Worm (Caenorhabditis elegans): ENCODE measurements around the gene F56D6.19.

DNA sequence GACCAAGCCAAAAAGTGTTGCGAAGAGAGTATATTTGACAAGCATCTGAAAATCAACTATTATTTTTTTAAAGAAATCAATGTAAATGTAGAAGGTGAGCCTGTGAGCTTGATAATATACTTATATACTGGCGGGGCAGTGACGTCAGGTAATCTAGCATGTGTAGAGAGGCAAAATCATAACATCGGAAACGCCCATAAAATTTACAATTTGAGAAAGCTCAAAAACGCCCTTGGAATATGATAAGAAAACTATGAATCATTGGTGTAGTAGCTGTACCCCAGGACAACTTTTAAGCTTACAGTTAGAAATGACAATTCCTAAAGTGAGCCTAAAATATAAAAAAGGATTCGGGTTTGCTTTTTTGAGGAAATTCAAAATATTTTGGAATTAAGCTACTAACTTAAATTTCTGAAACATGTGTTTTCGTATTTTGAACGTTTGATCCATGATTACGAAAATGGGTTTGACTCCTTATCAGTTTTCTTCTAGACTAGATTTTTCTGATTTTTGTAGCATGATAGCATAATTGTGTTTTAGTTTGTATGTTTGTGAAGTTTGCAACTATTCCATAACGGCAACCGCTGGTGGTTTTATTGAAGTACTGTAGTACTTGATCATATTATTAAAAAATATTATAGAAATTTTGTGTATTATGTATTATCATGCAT is 27.2 kb downstream of the F56D6.19 start, which contains the start of gene clec-174:
- TF ChIP-seq him-1 (tag; optimal IDR thresholded peaks at IDR 0.05) (no peak), dao-5 (tag; optimal IDR thresholded peaks at IDR 0.05) (no peak), W03F9.2 (tag; optimal IDR thresholded peaks at IDR 0.05) (no peak)
